Worm (Caenorhabditis elegans) whole organism, L2 larva: ENCODE data around the gene sel-11.

ENCODE experiments used
- C34F6.9 ChIP-seq: fragments of 150-350 bp; optimal IDR thresholded peaks from 2 replicates; lab custom pipeline; 2014; ENCODE audit warnings: missing biosample characterization, missing genetic modification characterization
- F13H6.1 ChIP-seq: sonication (generic microtip); optimal IDR thresholded peaks from 2 replicates; lab custom pipeline; 2016; ENCODE audit warnings: missing genetic modification characterization, missing compliant biosample characterization
- Y55F3AM.14 ChIP-seq: fragments of 200-800 bp; sonication (Bioruptor generic); optimal IDR thresholded peaks from 2 replicates; lab custom pipeline; 2018; ENCODE audit warnings: mild to moderate bottlenecking, missing genetic modification characterization, missing compliant biosample characterization
- ZK546.5 ChIP-seq: sonication (generic microtip); optimal IDR thresholded peaks from 2 replicates; lab custom pipeline; 2017; ENCODE audit warnings: missing biosample characterization, missing genetic modification characterization
- ama-1 ChIP-seq: fragments of 150-350 bp; optimal IDR thresholded peaks from 2 replicates; lab custom pipeline; 2018; ENCODE audit warnings: inconsistent platforms
- ceh-82 ChIP-seq: fragments of 150-350 bp; optimal IDR thresholded peaks from 2 replicates; lab custom pipeline; 2014; ENCODE audit warnings: missing biosample characterization, missing genetic modification characterization
- fos-1 ChIP-seq: fragments of 150-350 bp; optimal IDR thresholded peaks from 2 replicates; lab custom pipeline; 2014; ENCODE audit warnings: missing biosample characterization, missing genetic modification characterization
- gmeb-1 ChIP-seq: fragments of 150-350 bp; optimal IDR thresholded peaks from 2 replicates; lab custom pipeline; 2014; ENCODE audit warnings: missing biosample characterization, missing genetic modification characterization
- lin-11 ChIP-seq: fragments of 150-350 bp; sonication (generic microtip); optimal IDR thresholded peaks from 2 replicates; lab custom pipeline; 2014; ENCODE audit warnings: missing biosample characterization, missing genetic modification characterization, inconsistent platforms, mixed read lengths
- lin-39 ChIP-seq: fragments of 150-350 bp; optimal IDR thresholded peaks from 2 replicates; lab custom pipeline; 2014; ENCODE audit warnings: missing biosample characterization, missing genetic modification reagents, missing genetic modification characterization
- lsy-2 ChIP-seq, 2 experiments: fragments of 150-350 bp in 1 of 2; sonication (generic microtip) in 1 of 2; optimal IDR thresholded peaks; 2 replicates each; lab custom pipeline; 2014 to 2017; ENCODE audit warnings: missing biosample characterization in 2 of 2, missing genetic modification characterization in 2 of 2
- mbf-1 ChIP-seq: sonication (generic microtip); optimal IDR thresholded peaks from 2 replicates; lab custom pipeline; 2017; ENCODE audit warnings: missing biosample characterization, missing genetic modification characterization
- nhr-10 ChIP-seq: sonication (generic microtip); optimal IDR thresholded peaks from 2 replicates; lab custom pipeline; 2017; ENCODE audit warnings: missing biosample characterization, missing genetic modification characterization
- nhr-12 ChIP-seq: fragments of 150-350 bp; optimal IDR thresholded peaks from 2 replicates; lab custom pipeline; 2014; ENCODE audit warnings: missing biosample characterization, missing genetic modification characterization
- nhr-129 ChIP-seq: fragments of 150-350 bp; optimal IDR thresholded peaks from 2 replicates; lab custom pipeline; 2014; ENCODE audit warnings: missing biosample characterization, missing genetic modification characterization
- nhr-21 ChIP-seq: fragments of 150-350 bp; optimal IDR thresholded peaks from 2 replicates; lab custom pipeline; 2014; ENCODE audit warnings: missing biosample characterization, missing genetic modification characterization
- nhr-77 ChIP-seq: fragments of 150-350 bp; optimal IDR thresholded peaks from 2 replicates; lab custom pipeline; 2014; ENCODE audit warnings: missing biosample characterization, missing genetic modification characterization
- peb-1 ChIP-seq: fragments of 150-350 bp; optimal IDR thresholded peaks from 2 replicates; lab custom pipeline; 2014; ENCODE audit warnings: missing biosample characterization, missing genetic modification characterization
- sem-4 ChIP-seq: fragments of 150-350 bp; optimal IDR thresholded peaks from 2 replicates; lab custom pipeline; 2014; ENCODE audit warnings: missing biosample characterization, missing genetic modification reagents, missing genetic modification characterization
- skn-1 ChIP-seq: sonication (generic microtip); optimal IDR thresholded peaks from 2 replicates; lab custom pipeline; 2017; ENCODE audit warnings: missing biosample characterization, missing genetic modification characterization
- sma-3 ChIP-seq: sonication (generic microtip); optimal IDR thresholded peaks from 2 replicates; lab custom pipeline; 2016; ENCODE audit warnings: missing genetic modification reagents, missing genetic modification characterization, missing compliant biosample characterization
- snpc-4 ChIP-seq: fragments of 150-350 bp; optimal IDR thresholded peaks from 2 replicates; lab custom pipeline; 2014; ENCODE audit warnings: missing biosample characterization, missing genetic modification characterization
- ztf-11 ChIP-seq: sonication (generic microtip); optimal IDR thresholded peaks from 2 replicates; lab custom pipeline; 2017; ENCODE audit warnings: missing biosample characterization, missing genetic modification characterization
- ztf-4 ChIP-seq: fragments of 150-350 bp; optimal IDR thresholded peaks from 2 replicates; lab custom pipeline; 2014; ENCODE audit warnings: missing biosample characterization, missing genetic modification characterization

Gene sel-11

ce11 chrV:11818786-11819185 is 51.7 kb downstream of the sel-11 start:
- TF ChIP-seq ztf-4 (tag; lab: Kevin White, UChicago) (no peak), nhr-77 (tag; lab: Kevin White, UChicago) (no peak), peb-1 (tag; lab: Kevin White, UChicago) (no peak), nhr-12 (tag; lab: Kevin White, UChicago) (no peak), C34F6.9 (no peak), gmeb-1 (tag; lab: Kevin White, UChicago) (no peak), lin-11 (tag; lab: Kevin White, UChicago) (no peak), ZK546.5 (no peak), lsy-2 (tag; optimal IDR thresholded peaks at IDR 0.05; lab: Kevin White, UChicago) (no peak), lin-39 (no peak), fos-1 (tag; lab: Kevin White, UChicago) (no peak), Y55F3AM.14 (no peak), nhr-10 (tag; lab: Kevin White, UChicago) (no peak), ztf-11 (no peak)

DNA sequence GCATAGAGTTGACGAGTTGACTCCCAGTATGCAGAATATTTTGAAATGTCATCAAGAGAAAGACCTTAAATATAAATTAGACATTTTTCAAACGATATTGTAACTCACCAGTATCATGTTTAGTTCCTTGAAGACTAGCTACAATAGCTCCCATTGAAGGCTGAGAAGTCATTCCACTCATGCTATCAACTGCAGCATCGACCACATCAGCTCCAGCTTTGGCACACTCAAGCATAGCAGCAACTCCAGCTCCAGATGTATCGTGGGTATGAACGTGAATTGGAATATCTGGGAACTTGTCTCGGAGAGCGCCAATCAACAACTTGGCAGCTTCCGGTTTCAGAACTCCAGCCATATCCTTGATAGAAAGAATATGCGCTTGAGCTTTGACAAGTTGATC is 52.3 kb downstream of the sel-11 start:
- TF ChIP-seq lin-39 = no peak
- TF ChIP-seq ceh-82 (tag; lab: Kevin White, UChicago) = no peak
- TF ChIP-seq skn-1 (tag; lab: Kevin White, UChicago) = no peak
- TF ChIP-seq nhr-21 (tag; lab: Kevin White, UChicago) = no peak
- TF ChIP-seq sma-3 (GFP tag; lab: Kevin White, UChicago) = no peak
- no peak for TF ChIP-seq F13H6.1 (tag; lab: Kevin White, UChicago)
- TF ChIP-seq nhr-77 (tag; lab: Kevin White, UChicago) = no peak
- TF ChIP-seq mbf-1 (tag; lab: Kevin White, UChicago) = no peak
- no peak for TF ChIP-seq ama-1 (lab: Kevin White, UChicago)
- TF ChIP-seq lsy-2 (tag; optimal IDR thresholded peaks at IDR 0.05; lab: Kevin White, UChicago) = no peak
- no peak for TF ChIP-seq snpc-4
- TF ChIP-seq C34F6.9 = no peak
- TF ChIP-seq sem-4 (tag; lab: Kevin White, UChicago) = no peak
- TF ChIP-seq nhr-129 (tag; lab: Kevin White, UChicago) = no peak
